Worm (Caenorhabditis elegans) whole organism, mixed stage, embryonic: Measurements from ENCODE around the gene mab-21.
A peak's percentile ranks its signal among the peaks of the same experiment; 100 is the strongest.

Experiments used
- ces-1 ChIP-seq: fragments of 150-350 bp; optimal IDR thresholded peaks from 2 replicates; lab custom pipeline; 2014; ENCODE audit warnings: missing biosample characterization, missing genetic modification reagents, missing genetic modification characterization
- elt-1 ChIP-seq: sonication (generic microtip); optimal IDR thresholded peaks from 2 replicates; lab custom pipeline; 2017; ENCODE audit warnings: missing genetic modification characterization, mild to moderate bottlenecking, missing compliant biosample characterization, antibody characterized with exemption, moderate library complexity, borderline replicate concordance; ENCODE audit not compliant: insufficient read depth
- elt-3 ChIP-seq: fragments of 150-350 bp; optimal IDR thresholded peaks from 2 replicates; lab custom pipeline; 2014; ENCODE audit warnings: missing biosample characterization, missing genetic modification characterization
- lin-13 ChIP-seq: fragments of 150-350 bp; optimal IDR thresholded peaks from 2 replicates; lab custom pipeline; 2014; ENCODE audit warnings: missing biosample characterization, missing genetic modification characterization
- lin-32 ChIP-seq: fragments of 200-800 bp; sonication (Bioruptor generic); optimal IDR thresholded peaks from 2 replicates; lab custom pipeline; 2018; ENCODE audit warnings: mild to moderate bottlenecking, missing genetic modification characterization, missing compliant biosample characterization
- lsy-2 ChIP-seq: fragments of 150-350 bp; optimal IDR thresholded peaks from 2 replicates; lab custom pipeline; 2014; ENCODE audit warnings: missing biosample characterization, missing genetic modification characterization
- sptf-1 ChIP-seq: sonication (generic microtip); optimal IDR thresholded peaks from 2 replicates; lab custom pipeline; 2017; ENCODE audit warnings: mild to moderate bottlenecking, missing genetic modification characterization, moderate library complexity, missing compliant biosample characterization
- unc-62 ChIP-seq: fragments of 150-350 bp; optimal IDR thresholded peaks from 2 replicates; lab custom pipeline; 2014; ENCODE audit warnings: missing biosample characterization, missing genetic modification reagents, missing genetic modification characterization
- ztf-11 ChIP-seq: fragments of 150-350 bp; optimal IDR thresholded peaks from 2 replicates; lab custom pipeline; 2014; ENCODE audit warnings: missing biosample characterization, missing genetic modification characterization

DNA sequence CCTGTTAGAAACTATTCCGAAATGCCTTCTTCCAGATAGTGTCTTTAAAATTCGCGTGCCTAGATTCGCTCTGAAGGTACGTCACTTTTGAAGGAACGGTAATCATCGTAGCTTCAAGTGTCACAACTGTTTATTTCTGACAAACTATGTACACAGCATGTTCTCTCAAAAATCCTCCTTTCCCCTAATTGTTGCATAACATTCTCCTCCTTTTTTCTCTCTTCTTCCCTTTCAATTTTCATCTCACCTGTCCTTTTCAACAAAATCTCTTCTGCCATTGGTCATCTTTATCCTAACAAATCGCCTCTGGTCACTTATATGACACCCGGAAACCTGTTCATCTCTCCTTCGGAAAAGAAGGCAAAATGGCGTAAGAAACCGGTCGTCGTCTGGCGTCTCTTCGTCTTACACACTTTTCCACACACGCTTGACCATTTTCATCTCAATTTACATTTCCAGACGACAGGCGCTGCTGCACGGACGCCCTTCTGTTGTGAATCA is 15.6 kb downstream of the mab-21 start, which contains the start of gene lips-3:
- TF ChIP-seq elt-1 (no peak), unc-62 (GFP tag; lab: Kevin White, UChicago) (peak; percentile 7), lsy-2 (no peak), ces-1 (GFP tag; lab: Kevin White, UChicago) (no peak), lin-13 (tag; lab: Kevin White, UChicago) (no peak), ztf-11 (tag; lab: Kevin White, UChicago) (no peak), lin-32 (GFP tag; lab: Kevin White, UChicago) (no peak), sptf-1 (tag; lab: Kevin White, UChicago) (no peak), elt-3 (no peak)
